Worm (Caenorhabditis elegans) whole organism, late embryonic: Measurements from ENCODE around the gene F31B12.4.

Experiments used
- C38D4.7 ChIP-seq: fragments of 200-800 bp; sonication (Bioruptor generic); optimal IDR thresholded peaks from 2 replicates; lab custom pipeline; 2018; ENCODE audit warnings: mild to moderate bottlenecking, missing genetic modification characterization, moderate library complexity, missing compliant biosample characterization
- F13H6.1 ChIP-seq: sonication (generic microtip); optimal IDR thresholded peaks from 2 replicates; lab custom pipeline; 2016; ENCODE audit warnings: missing genetic modification characterization, missing compliant biosample characterization
- Y22D7AL.16 ChIP-seq: sonication (generic microtip); optimal IDR thresholded peaks from 2 replicates; lab custom pipeline; 2016; ENCODE audit warnings: missing genetic modification characterization, missing compliant biosample characterization
- ama-1 ChIP-seq: fragments of 150-350 bp; optimal IDR thresholded peaks from 2 replicates; lab custom pipeline; 2014
- ceh-14 ChIP-seq: sonication (generic microtip); optimal IDR thresholded peaks from 2 replicates; lab custom pipeline; 2016; ENCODE audit warnings: missing genotype, missing genetic modification characterization, missing compliant biosample characterization
- ceh-18 ChIP-seq: sonication (generic microtip); optimal IDR thresholded peaks from 2 replicates; lab custom pipeline; 2016; ENCODE audit warnings: missing genetic modification characterization, missing compliant biosample characterization
- ceh-2 ChIP-seq: sonication (generic microtip); optimal IDR thresholded peaks from 2 replicates; lab custom pipeline; 2016; ENCODE audit warnings: missing genotype, missing genetic modification characterization, missing compliant biosample characterization
- ceh-22 ChIP-seq: sonication (generic microtip); optimal IDR thresholded peaks from 2 replicates; lab custom pipeline; 2017; ENCODE audit warnings: missing biosample characterization, missing genetic modification characterization
- ceh-24 ChIP-seq: sonication (generic microtip); optimal IDR thresholded peaks from 2 replicates; lab custom pipeline; 2016; ENCODE audit warnings: mild to moderate bottlenecking, missing genetic modification characterization, missing compliant biosample characterization
- ceh-34 ChIP-seq: sonication (generic microtip); optimal IDR thresholded peaks from 2 replicates; lab custom pipeline; 2016; ENCODE audit warnings: mild to moderate bottlenecking, missing genetic modification characterization, missing compliant biosample characterization
- ceh-45 ChIP-seq: fragments of 200-800 bp; sonication (Bioruptor generic); IDR thresholded peaks from 2 replicates; pipeline ENCODE4 v1.3.6; 2022; ENCODE audit warnings: missing genetic modification reagents, missing genetic modification characterization, missing compliant biosample characterization
- ceh-6 ChIP-seq: fragments of 200-800 bp; sonication (Bioruptor generic); optimal IDR thresholded peaks from 2 replicates; lab custom pipeline; 2018; ENCODE audit warnings: mild to moderate bottlenecking, missing genetic modification characterization, missing compliant biosample characterization
- ceh-9 ChIP-seq: sonication (generic microtip); optimal IDR thresholded peaks from 2 replicates; lab custom pipeline; 2016; ENCODE audit warnings: mild to moderate bottlenecking, missing genetic modification characterization, inconsistent platforms, missing compliant biosample characterization
- elt-2 ChIP-seq: sonication (generic microtip); optimal IDR thresholded peaks from 2 replicates; lab custom pipeline; 2016; ENCODE audit warnings: missing genetic modification reagents, missing genetic modification characterization, missing compliant biosample characterization
- fax-1 ChIP-seq: sonication (generic microtip); optimal IDR thresholded peaks from 2 replicates; lab custom pipeline; 2016; ENCODE audit warnings: missing genotype, missing genetic modification characterization, missing compliant biosample characterization
- gmeb-2 ChIP-seq: sonication (generic microtip); optimal IDR thresholded peaks from 2 replicates; lab custom pipeline; 2016; ENCODE audit warnings: missing genetic modification characterization, inconsistent platforms, missing compliant biosample characterization
- hlh-13 ChIP-seq: fragments of 200-800 bp; sonication (Bioruptor generic); optimal IDR thresholded peaks from 2 replicates; lab custom pipeline; 2018; ENCODE audit warnings: mild to moderate bottlenecking, missing genetic modification characterization, missing compliant biosample characterization
- hlh-15 ChIP-seq: sonication (generic microtip); optimal IDR thresholded peaks from 2 replicates; lab custom pipeline; 2016; ENCODE audit warnings: missing genetic modification characterization, missing compliant biosample characterization
- hlh-6 ChIP-seq: sonication (generic microtip); optimal IDR thresholded peaks from 2 replicates; lab custom pipeline; 2016; ENCODE audit warnings: missing genotype, missing genetic modification characterization, missing compliant biosample characterization
- hlh-8 ChIP-seq: sonication (generic microtip); optimal IDR thresholded peaks from 2 replicates; lab custom pipeline; 2016; ENCODE audit warnings: missing genotype, missing genetic modification characterization, missing compliant biosample characterization
- lim-6 ChIP-seq: sonication (generic microtip); optimal IDR thresholded peaks from 2 replicates; lab custom pipeline; 2016; ENCODE audit warnings: missing genetic modification characterization, missing compliant biosample characterization
- lin-11 ChIP-seq: fragments of 200-800 bp; sonication (Bioruptor generic); optimal IDR thresholded peaks from 2 replicates; lab custom pipeline; 2018; ENCODE audit warnings: mild to moderate bottlenecking, missing genetic modification characterization, missing compliant biosample characterization
- nfya-1 ChIP-seq: sonication (generic microtip); optimal IDR thresholded peaks from 2 replicates; lab custom pipeline; 2017; ENCODE audit warnings: missing genetic modification characterization, mild to moderate bottlenecking, missing compliant biosample characterization, antibody characterized with exemption, moderate library complexity
- nhr-232 ChIP-seq: sonication (generic microtip); optimal IDR thresholded peaks from 2 replicates; lab custom pipeline; 2016; ENCODE audit warnings: missing genetic modification characterization, missing compliant biosample characterization
- npax-4 ChIP-seq: sonication (generic microtip); optimal IDR thresholded peaks from 2 replicates; lab custom pipeline; 2016; ENCODE audit warnings: missing genetic modification characterization, missing compliant biosample characterization
- odd-2 ChIP-seq: sonication (generic microtip); optimal IDR thresholded peaks from 2 replicates; lab custom pipeline; 2017; ENCODE audit warnings: antibody characterized with exemption, mild to moderate bottlenecking, missing genetic modification characterization, missing compliant biosample characterization
- pag-3 ChIP-seq: sonication (generic microtip); optimal IDR thresholded peaks from 2 replicates; lab custom pipeline; 2016; ENCODE audit warnings: missing compliant biosample characterization, missing genetic modification characterization, borderline replicate concordance
- pat-9 ChIP-seq: fragments of 200-800 bp; sonication (Bioruptor generic); optimal IDR thresholded peaks from 2 replicates; lab custom pipeline; 2018; ENCODE audit warnings: mild to moderate bottlenecking, missing genetic modification characterization, moderate library complexity, missing compliant biosample characterization
- pha-4 ChIP-seq: fragments of 150-350 bp; optimal IDR thresholded peaks from 2 replicates; lab custom pipeline; 2018; ENCODE audit warnings: missing biosample characterization, missing genetic modification reagents, missing genetic modification characterization
- pqm-1 ChIP-seq: sonication (generic microtip); optimal IDR thresholded peaks from 2 replicates; lab custom pipeline; 2016; ENCODE audit warnings: missing genetic modification characterization, missing compliant biosample characterization
- sox-2 ChIP-seq: fragments of 200-800 bp; sonication (Bioruptor generic); IDR thresholded peaks from 2 replicates; pipeline ENCODE4 v1.3.6; 2022; ENCODE audit warnings: missing genetic modification reagents, missing genetic modification characterization, missing compliant biosample characterization
- syd-9 ChIP-seq: sonication (generic microtip); optimal IDR thresholded peaks from 2 replicates; lab custom pipeline; 2016; ENCODE audit warnings: mild to moderate bottlenecking, missing genetic modification characterization, moderate library complexity, missing compliant biosample characterization
- unc-3 ChIP-seq, 2 experiments: fragments of 200-800 bp in 1 of 2; sonication (Bioruptor generic) in 1 of 2; sonication (generic microtip) in 1 of 2; conservative IDR thresholded peaks in 1 of 2; optimal IDR thresholded peaks in 1 of 2; 2 replicates each; pipeline versions ENCODE4 v1.3.6 to Lab custom; 2016 to 2022; ENCODE audit warnings: missing compliant biosample characterization in 2 of 2, missing genetic modification characterization in 2 of 2, missing genetic modification reagents in 1 of 2
- unc-42 ChIP-seq: sonication (generic microtip); optimal IDR thresholded peaks from 2 replicates; lab custom pipeline; 2016; ENCODE audit warnings: missing genotype, missing genetic modification characterization, missing compliant biosample characterization
- unc-86 ChIP-seq: sonication (generic microtip); optimal IDR thresholded peaks from 2 replicates; lab custom pipeline; 2016; ENCODE audit warnings: missing genetic modification characterization, missing compliant biosample characterization
- ztf-16 ChIP-seq: sonication (generic microtip); optimal IDR thresholded peaks from 2 replicates; lab custom pipeline; 2017; ENCODE audit warnings: missing genetic modification characterization, missing compliant biosample characterization

Gene F31B12.4

ce11 chrX:10766123-10766622 lies 38.4 kb upstream of the F31B12.4 start (continued):
- peak; percentile 81 for TF ChIP-seq ceh-14 (tag; lab: Kevin White, UChicago)
- TF ChIP-seq hlh-13 (GFP tag; lab: Kevin White, UChicago): no peak
- peak; percentile 96 for TF ChIP-seq ceh-18
- TF ChIP-seq nfya-1 (tag; lab: Kevin White, UChicago): peak; percentile 96
- TF ChIP-seq pat-9 (tag; lab: Kevin White, UChicago): peak; percentile 51
- peak; percentile 58 for TF ChIP-seq sox-2 (GFP tag; lab: Robert Waterston, UW)
- no peak for TF ChIP-seq ama-1 (lab: Kevin White, UChicago)
- TF ChIP-seq gmeb-2 (tag; lab: Kevin White, UChicago): no peak
- peak; percentile 26 for TF ChIP-seq hlh-6 (tag; lab: Kevin White, UChicago)
- TF ChIP-seq hlh-8: peak; percentile 79
- peak; percentile 95 for TF ChIP-seq F13H6.1 (tag; lab: Kevin White, UChicago)
- TF ChIP-seq pqm-1 (tag; lab: Kevin White, UChicago): peak; percentile 40
- TF ChIP-seq lim-6: peak; percentile 38
- no peak for TF ChIP-seq pha-4 (tag; lab: Kevin White, UChicago)
- TF ChIP-seq ceh-6 (GFP tag; lab: Kevin White, UChicago): no peak
- TF ChIP-seq ztf-16 (tag; lab: Kevin White, UChicago): peak; percentile 14
- peak; percentile 25 for TF ChIP-seq unc-86 (tag; lab: Kevin White, UChicago)
- peak; percentile 55 for TF ChIP-seq fax-1
- TF ChIP-seq npax-4 (tag; lab: Kevin White, UChicago): no peak
- TF ChIP-seq odd-2: no peak
- no peak for TF ChIP-seq lin-11 (tag; lab: Kevin White, UChicago)
- peak; percentile 82 for TF ChIP-seq ceh-2 (tag; lab: Kevin White, UChicago)
- TF ChIP-seq nhr-232 (tag; lab: Kevin White, UChicago): no peak
- no peak for TF ChIP-seq pag-3 (tag; lab: Kevin White, UChicago)
- TF ChIP-seq, all 69 proteins: peak for 42

ce11 chrX:10766966-10767644 lies 37.4 kb upstream of the F31B12.4 start:
- TF ChIP-seq ceh-24 (tag; lab: Kevin White, UChicago) (no peak), Y22D7AL.16 (no peak), syd-9 (tag; lab: Kevin White, UChicago) (no peak), hlh-15 (no peak), ceh-9 (tag; lab: Kevin White, UChicago) (no peak), C38D4.7 (GFP tag; lab: Kevin White, UChicago) (no peak), unc-42 (tag; lab: Kevin White, UChicago) (no peak), elt-2 (tag; lab: Kevin White, UChicago) (no peak), ceh-45 (GFP tag; lab: Robert Waterston, UW) (no peak), ceh-14 (tag; lab: Kevin White, UChicago) (no peak), ceh-22 (tag; lab: Kevin White, UChicago) (no peak), F13H6.1 (tag; lab: Kevin White, UChicago) (no peak), hlh-6 (tag; lab: Kevin White, UChicago) (no peak), unc-3 (GFP tag; conservative IDR thresholded peaks at IDR 0.05; lab: Robert Waterston, UW) (no peak), unc-3 (tag; optimal IDR thresholded peaks at IDR 0.05; lab: Kevin White, UChicago) (no peak)

- no peak for TF ChIP-seq ceh-34 (tag; lab: Kevin White, UChicago)
Observed at ce11 chrX:10767669-10768068, 36.9 kb upstream of the F31B12.4 start.
